Worm (Caenorhabditis elegans): ENCODE results near the gene K11H12.10.

The K11H12.10 gene

DNA sequence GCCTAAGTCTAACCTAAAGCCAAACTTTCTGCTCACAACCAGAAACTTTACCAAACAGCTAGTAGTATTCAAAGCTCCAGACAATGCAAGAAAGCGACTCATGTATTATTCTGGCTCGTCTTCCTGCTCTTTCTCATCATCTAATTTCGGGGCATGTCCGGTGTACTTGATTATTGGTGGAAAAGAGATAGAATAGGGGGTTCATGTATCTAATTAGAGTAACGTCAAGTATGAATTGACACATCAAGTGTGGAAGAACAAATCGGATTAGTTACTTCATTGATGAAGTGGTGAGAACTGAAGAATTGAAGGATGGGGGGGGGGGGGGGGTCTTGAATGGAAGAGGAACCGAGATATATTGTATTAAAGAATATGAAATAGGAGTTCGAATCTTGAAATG lies 39.6 kb downstream of the K11H12.10 start:
- TF ChIP-seq daf-12 (tag; optimal IDR thresholded peaks at IDR 0.05): no peak
- TF ChIP-seq zag-1 (tag; optimal IDR thresholded peaks at IDR 0.05): no peak
- no peak for TF ChIP-seq jun-1 (tag; optimal IDR thresholded peaks at IDR 0.05)
- no peak for TF ChIP-seq nfya-1 (tag; optimal IDR thresholded peaks at IDR 0.05; ENCODE audit: insufficient read depth)
- no peak for TF ChIP-seq mdl-1 (tag; optimal IDR thresholded peaks at IDR 0.05)
- TF ChIP-seq ceh-28 (tag; optimal IDR thresholded peaks at IDR 0.05): no peak
- no peak for TF ChIP-seq nhr-23 (tag; optimal IDR thresholded peaks at IDR 0.05)
- no peak for TF ChIP-seq fos-1 (tag; optimal IDR thresholded peaks at IDR 0.05)
- TF ChIP-seq nhr-237 (tag; optimal IDR thresholded peaks at IDR 0.05): no peak
- TF ChIP-seq fkh-10 (GFP tag; optimal IDR thresholded peaks at IDR 0.05): no peak
- TF ChIP-seq snpc-4 (tag; optimal IDR thresholded peaks at IDR 0.05): no peak
- TF ChIP-seq nhr-77 (tag; optimal IDR thresholded peaks at IDR 0.05): no peak
- no peak for TF ChIP-seq pha-4 (tag; optimal IDR thresholded peaks at IDR 0.05)
- TF ChIP-seq nhr-43 (tag; optimal IDR thresholded peaks at IDR 0.05; ENCODE audit: poor library complexity, severe bottlenecking): no peak
- TF ChIP-seq elt-3 (tag; optimal IDR thresholded peaks at IDR 0.05): no peak

DNA sequence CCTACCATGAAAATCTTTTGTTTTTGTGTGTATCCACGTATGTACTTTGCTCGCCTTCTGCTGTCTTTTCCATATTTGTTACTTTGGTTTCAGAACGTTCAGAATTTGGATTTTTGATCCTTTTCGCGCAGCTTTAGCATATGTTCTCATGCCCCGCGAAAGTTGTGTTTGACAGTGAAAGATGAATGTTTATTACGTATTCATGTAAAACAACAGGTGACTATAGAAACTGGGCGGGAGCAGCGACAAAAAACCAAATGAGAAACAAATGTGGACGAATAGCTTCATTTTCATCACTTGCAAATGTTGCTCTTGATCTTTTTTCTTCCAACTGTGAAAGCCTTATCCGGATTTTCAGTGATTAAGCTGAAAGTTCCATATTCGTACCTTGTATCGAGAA lies 40.4 kb downstream of the K11H12.10 start, which contains the start of gene clec-164:
clec-164 (plus strand) TSS at position 301 of the 400 bp plus-strand sequence.
- TF ChIP-seq nhr-28 (tag; optimal IDR thresholded peaks at IDR 0.05): no peak
- no peak for TF ChIP-seq nhr-11 (tag; optimal IDR thresholded peaks at IDR 0.05)
- TF ChIP-seq nhr-76 (tag; optimal IDR thresholded peaks at IDR 0.05): no peak
- no peak for TF ChIP-seq skn-1 (tag; optimal IDR thresholded peaks at IDR 0.05)
- TF ChIP-seq unc-39 (tag; optimal IDR thresholded peaks at IDR 0.05): no peak
- TF ChIP-seq daf-12 (tag; optimal IDR thresholded peaks at IDR 0.05): no peak
- TF ChIP-seq R02D3.7 (tag; optimal IDR thresholded peaks at IDR 0.05): no peak
- TF ChIP-seq nhr-67 (tag; optimal IDR thresholded peaks at IDR 0.05): no peak
- TF ChIP-seq ceh-28 (tag; optimal IDR thresholded peaks at IDR 0.05): no peak
- no peak for TF ChIP-seq tbx-2 (tag; optimal IDR thresholded peaks at IDR 0.05)
- TF ChIP-seq ztf-4 (tag; optimal IDR thresholded peaks at IDR 0.05): no peak
- no peak for TF ChIP-seq fkh-10 (GFP tag; optimal IDR thresholded peaks at IDR 0.05)
- no peak for TF ChIP-seq egl-5 (tag; optimal IDR thresholded peaks at IDR 0.05)
- no peak for TF ChIP-seq ama-1 (optimal IDR thresholded peaks at IDR 0.05)
- no peak for TF ChIP-seq nhr-23 (tag; optimal IDR thresholded peaks at IDR 0.05)
- no peak for TF ChIP-seq mml-1 (tag; optimal IDR thresholded peaks at IDR 0.05)
- no peak for TF ChIP-seq sea-2 (GFP tag; optimal IDR thresholded peaks at IDR 0.05)
- TF ChIP-seq nhr-77 (tag; optimal IDR thresholded peaks at IDR 0.05): no peak

DNA sequence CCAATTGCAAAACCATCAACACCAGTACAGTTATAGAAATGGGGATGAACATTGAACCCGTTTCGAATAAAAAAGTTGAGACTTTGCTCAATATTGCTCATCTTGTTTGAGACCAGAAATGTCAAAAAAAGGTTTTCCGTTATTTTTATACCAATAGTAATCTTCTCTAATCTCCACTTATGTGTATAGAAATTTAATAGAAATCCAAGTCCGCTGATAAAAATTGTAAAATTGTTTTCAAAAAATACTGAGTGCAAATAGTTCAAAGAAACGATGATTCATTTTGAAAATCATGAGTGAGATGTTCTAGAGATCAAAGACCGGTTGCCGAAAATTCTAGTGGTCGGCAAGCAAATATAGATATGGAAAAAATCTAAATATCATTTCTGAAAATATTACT lies 43.5 kb downstream of the K11H12.10 start, which contains the start of gene Y55F3C.10:
Y55F3C.10 (minus strand) TSS at position 101 of the 400 bp plus-strand sequence.
- no peak for TF ChIP-seq ztf-4 (tag; optimal IDR thresholded peaks at IDR 0.05)
- TF ChIP-seq pha-4 (tag; optimal IDR thresholded peaks at IDR 0.05): no peak
- TF ChIP-seq aly-2 (tag; optimal IDR thresholded peaks at IDR 0.05): no peak
- no peak for TF ChIP-seq lin-39 (tag; optimal IDR thresholded peaks at IDR 0.05)
- no peak for TF ChIP-seq egl-5 (tag; optimal IDR thresholded peaks at IDR 0.05)
- no peak for TF ChIP-seq pqm-1 (tag; optimal IDR thresholded peaks at IDR 0.05)
- TF ChIP-seq ZK546.5 (tag; optimal IDR thresholded peaks at IDR 0.05): no peak
